Worm (Caenorhabditis elegans) whole organism, L3 larva: Measurements from ENCODE around the gene rha-1.

ENCODE experiments used
- ama-1 ChIP-seq: fragments of 150-350 bp; optimal IDR thresholded peaks from 2 replicates; lab custom pipeline; 2018
- ceh-28 ChIP-seq: fragments of 150-350 bp; optimal IDR thresholded peaks from 2 replicates; lab custom pipeline; 2014; ENCODE audit warnings: missing biosample characterization, missing genetic modification reagents, missing genetic modification characterization
- elt-1 ChIP-seq: fragments of 150-350 bp; optimal IDR thresholded peaks from 2 replicates; lab custom pipeline; 2014; ENCODE audit warnings: missing biosample characterization, missing genetic modification characterization
- elt-2 ChIP-seq: sonication (generic microtip); optimal IDR thresholded peaks from 2 replicates; lab custom pipeline; 2016; ENCODE audit warnings: missing genetic modification reagents, mild to moderate bottlenecking, missing genetic modification characterization, missing compliant biosample characterization
- elt-3 ChIP-seq, 3 experiments: fragments of 150-350 bp in 1 of 3; sonication (generic microtip) in 2 of 3; optimal IDR thresholded peaks; 2 replicates in 2 of 3; 4 replicates in 1 of 3; lab custom pipeline; 2014 to 2017; ENCODE audit warnings: missing biosample characterization in 3 of 3, missing genetic modification characterization in 3 of 3
- nhr-23 ChIP-seq: fragments of 150-350 bp; optimal IDR thresholded peaks from 2 replicates; lab custom pipeline; 2014; ENCODE audit warnings: missing biosample characterization, missing genetic modification reagents, missing genetic modification characterization
- nhr-28 ChIP-seq: fragments of 150-350 bp; optimal IDR thresholded peaks from 2 replicates; lab custom pipeline; 2014; ENCODE audit warnings: missing biosample characterization, missing genetic modification characterization
- nhr-67 ChIP-seq: fragments of 150-350 bp; optimal IDR thresholded peaks from 2 replicates; lab custom pipeline; 2014; ENCODE audit warnings: missing biosample characterization, missing genetic modification characterization
- pha-4 ChIP-seq: fragments of 150-350 bp; optimal IDR thresholded peaks from 2 replicates; lab custom pipeline; 2014; ENCODE audit warnings: missing biosample characterization, missing genetic modification reagents, missing genetic modification characterization
- ztf-11 ChIP-seq: fragments of 150-350 bp; optimal IDR thresholded peaks from 2 replicates; lab custom pipeline; 2014; ENCODE audit warnings: missing biosample characterization, missing genetic modification characterization

ce11 chrII:8845932-8846331 is 37.5 kb downstream of the rha-1 start:
- no peak for TF ChIP-seq nhr-67 (tag; lab: Kevin White, UChicago)
- no peak for TF ChIP-seq nhr-28
- TF ChIP-seq ceh-28 (tag; lab: Kevin White, UChicago): no peak
- TF ChIP-seq pha-4 (tag; lab: Kevin White, UChicago): no peak
- TF ChIP-seq elt-3 (tag; optimal IDR thresholded peaks at IDR 0.05; lab: Kevin White, UChicago): no peak
- TF ChIP-seq elt-1 (tag; lab: Kevin White, UChicago): no peak
- TF ChIP-seq ama-1: no peak
- TF ChIP-seq elt-2 (tag; lab: Kevin White, UChicago): no peak
- no peak for TF ChIP-seq nhr-23 (tag; lab: Kevin White, UChicago)
- TF ChIP-seq ztf-11 (tag; lab: Kevin White, UChicago): no peak
